Worm (Caenorhabditis elegans) whole organism, young adult: ENCODE measurements around the gene T04A8.13.

ENCODE experiments used
- B0019.2 ChIP-seq: fragments of 200-800 bp; sonication (Bioruptor generic); conservative IDR thresholded peaks from 2 replicates; pipeline ENCODE4 v1.3.6; 2022; ENCODE audit warnings: missing genetic modification reagents, missing genetic modification characterization, missing compliant biosample characterization
- B0035.1 ChIP-seq: sonication (generic microtip); optimal IDR thresholded peaks from 2 replicates; lab custom pipeline; 2016; ENCODE audit warnings: missing genetic modification characterization, mild to moderate bottlenecking, missing compliant biosample characterization, missing genotype, missing genetic modification reagents
- F23B12.7 ChIP-seq: sonication (generic microtip); optimal IDR thresholded peaks from 2 replicates; lab custom pipeline; 2017; ENCODE audit warnings: missing genetic modification characterization, mild to moderate bottlenecking, missing compliant biosample characterization, antibody characterized with exemption, moderate library complexity; ENCODE audit not compliant: insufficient read depth
- F33H1.4 ChIP-seq: fragments of 200-800 bp; sonication (Bioruptor generic); IDR thresholded peaks from 2 replicates; pipeline ENCODE4 v1.3.6; 2022; ENCODE audit warnings: missing genetic modification reagents, missing genetic modification characterization, missing compliant biosample characterization
- F37B4.10 ChIP-seq: fragments of 200-800 bp; sonication (Bioruptor generic); IDR thresholded peaks from 2 replicates; pipeline ENCODE4 v1.3.6; 2022; ENCODE audit warnings: missing genetic modification characterization, missing compliant biosample characterization
- F55B11.4 ChIP-seq: sonication (generic microtip); optimal IDR thresholded peaks from 2 replicates; lab custom pipeline; 2016; ENCODE audit warnings: missing compliant biosample characterization, missing genetic modification characterization, borderline replicate concordance; ENCODE audit not compliant: insufficient read depth
- K12H6.12 ChIP-seq: fragments of 200-800 bp; sonication (Bioruptor generic); optimal IDR thresholded peaks from 2 replicates; lab custom pipeline; 2018; ENCODE audit warnings: mild to moderate bottlenecking, missing genetic modification characterization, missing compliant biosample characterization
- Y79H2A.3 ChIP-seq: fragments of 200-800 bp; sonication (Bioruptor generic); conservative IDR thresholded peaks from 2 replicates; pipeline ENCODE4 v1.3.6; 2022; ENCODE audit warnings: missing genetic modification reagents, missing genetic modification characterization, missing compliant biosample characterization
- ZK185.1 ChIP-seq: sonication (generic microtip); optimal IDR thresholded peaks from 2 replicates; lab custom pipeline; 2016; ENCODE audit warnings: mild to moderate bottlenecking, missing genetic modification characterization, missing compliant biosample characterization; ENCODE audit not compliant: poor library complexity, severe bottlenecking
- ama-1 ChIP-seq, 3 experiments: fragments of 150-350 bp in 1 of 3; sonication (generic microtip) in 2 of 3; optimal IDR thresholded peaks; 2 replicates each; lab custom pipeline; 2014 to 2018; ENCODE audit warnings: missing biosample characterization in 2 of 3, missing genetic modification characterization in 2 of 3, missing genetic modification reagents in 2 of 3
- aptf-2 ChIP-seq: fragments of 200-800 bp; sonication (Bioruptor generic); conservative IDR thresholded peaks from 2 replicates; pipeline ENCODE4 v1.3.6; 2022; ENCODE audit warnings: missing genetic modification reagents, missing genetic modification characterization, missing compliant biosample characterization
- aptf-3 ChIP-seq: fragments of 200-800 bp; sonication (Bioruptor generic); IDR thresholded peaks from 2 replicates; pipeline ENCODE4 v1.3.6; 2022; ENCODE audit warnings: missing genetic modification characterization, missing compliant biosample characterization
- attf-6 ChIP-seq: fragments of 200-800 bp; sonication (Bioruptor generic); IDR thresholded peaks from 2 replicates; pipeline ENCODE4 v1.3.6; 2022; ENCODE audit warnings: missing genetic modification reagents, missing genetic modification characterization, missing compliant biosample characterization
- bed-2 ChIP-seq: fragments of 200-800 bp; sonication (Bioruptor generic); IDR thresholded peaks from 2 replicates; pipeline ENCODE4 v1.3.6; 2022; ENCODE audit warnings: missing genetic modification reagents, missing genetic modification characterization, missing compliant biosample characterization
- ccch-3 ChIP-seq: fragments of 200-800 bp; sonication (Bioruptor generic); optimal IDR thresholded peaks from 2 replicates; lab custom pipeline; 2018; ENCODE audit warnings: mild to moderate bottlenecking, missing genetic modification characterization, missing compliant biosample characterization
- cebp-1 ChIP-seq, 2 experiments: fragments of 200-800 bp in 1 of 2; sonication (Bioruptor generic) in 1 of 2; sonication (generic microtip) in 1 of 2; IDR thresholded peaks in 1 of 2; optimal IDR thresholded peaks in 1 of 2; 2 replicates each; pipeline versions ENCODE4 v1.3.6 to Lab custom; 2017 to 2022; ENCODE audit warnings: missing compliant biosample characterization in 2 of 2, missing genetic modification characterization in 2 of 2, mild to moderate bottlenecking in 1 of 2, missing genetic modification reagents in 1 of 2, moderate library complexity in 1 of 2
- chd-7 ChIP-seq: sonication (generic microtip); optimal IDR thresholded peaks from 2 replicates; lab custom pipeline; 2016; ENCODE audit warnings: mild to moderate bottlenecking, missing genetic modification characterization, moderate library complexity, missing compliant biosample characterization
- die-1 ChIP-seq: sonication (generic microtip); optimal IDR thresholded peaks from 2 replicates; lab custom pipeline; 2016; ENCODE audit warnings: missing genotype, mild to moderate bottlenecking, missing genetic modification characterization, missing compliant biosample characterization
- egrh-3 ChIP-seq: fragments of 200-800 bp; sonication (Bioruptor generic); IDR thresholded peaks from 2 replicates; pipeline ENCODE4 v1.3.6; 2022; ENCODE audit warnings: missing genetic modification reagents, missing genetic modification characterization, missing compliant biosample characterization
- hlh-26 ChIP-seq: fragments of 200-800 bp; sonication (Bioruptor generic); conservative IDR thresholded peaks from 2 replicates; pipeline ENCODE4 v1.3.6; 2022; ENCODE audit warnings: missing genetic modification reagents, missing genetic modification characterization, missing compliant biosample characterization
- let-607 ChIP-seq, 2 experiments: fragments of 200-800 bp in 1 of 2; sonication (Bioruptor generic) in 1 of 2; sonication (generic microtip) in 1 of 2; optimal IDR thresholded peaks; 2 replicates each; lab custom pipeline; 2016 to 2018; ENCODE audit warnings: mild to moderate bottlenecking in 2 of 2, missing compliant biosample characterization in 2 of 2, missing genetic modification characterization in 2 of 2, moderate library complexity in 2 of 2, missing genotype in 1 of 2
- lin-40 ChIP-seq: sonication (generic microtip); optimal IDR thresholded peaks from 2 replicates; lab custom pipeline; 2016; ENCODE audit warnings: missing genetic modification characterization, mild to moderate bottlenecking, missing compliant biosample characterization, missing genotype, missing genetic modification reagents
- lsl-1 ChIP-seq: fragments of 200-800 bp; sonication (Bioruptor generic); optimal IDR thresholded peaks from 2 replicates; lab custom pipeline; 2018; ENCODE audit warnings: mild to moderate bottlenecking, missing genetic modification characterization, moderate library complexity, missing compliant biosample characterization
- madf-3 ChIP-seq: fragments of 200-800 bp; sonication (Bioruptor generic); IDR thresholded peaks from 2 replicates; pipeline ENCODE4 v1.3.6; 2022; ENCODE audit warnings: missing genetic modification reagents, missing genetic modification characterization, missing compliant biosample characterization
- mcd-1 ChIP-seq: fragments of 200-800 bp; sonication (Bioruptor generic); IDR thresholded peaks from 2 replicates; pipeline ENCODE4 v1.3.6; 2022; ENCODE audit warnings: missing genetic modification reagents, missing genetic modification characterization, missing compliant biosample characterization
- mel-28 ChIP-seq: sonication (generic microtip); optimal IDR thresholded peaks from 2 replicates; lab custom pipeline; 2016; ENCODE audit warnings: borderline replicate concordance, mild to moderate bottlenecking, missing genetic modification characterization, missing compliant biosample characterization
- nfya-1 ChIP-seq: sonication (generic microtip); optimal IDR thresholded peaks from 2 replicates; lab custom pipeline; 2017; ENCODE audit warnings: antibody characterized with exemption, missing compliant biosample characterization, missing genetic modification characterization, borderline replicate concordance; ENCODE audit not compliant: insufficient read depth
- nfyb-1 ChIP-seq: fragments of 200-800 bp; sonication (Bioruptor generic); IDR thresholded peaks from 2 replicates; pipeline ENCODE4 v1.3.6; 2022; ENCODE audit warnings: missing genetic modification reagents, missing genetic modification characterization, missing compliant biosample characterization
- nhr-80 ChIP-seq: sonication (generic microtip); optimal IDR thresholded peaks from 2 replicates; lab custom pipeline; 2016; ENCODE audit warnings: missing genetic modification characterization, missing compliant biosample characterization
- pbrm-1 ChIP-seq: fragments of 200-800 bp; sonication (Bioruptor generic); IDR thresholded peaks from 2 replicates; pipeline ENCODE4 v1.3.6; 2022; ENCODE audit warnings: missing genetic modification reagents, missing genetic modification characterization, missing compliant biosample characterization
- rcor-1 ChIP-seq: fragments of 200-800 bp; sonication (Bioruptor generic); IDR thresholded peaks from 2 replicates; pipeline ENCODE4 v1.3.6; 2022; ENCODE audit warnings: missing genetic modification reagents, missing genetic modification characterization, missing compliant biosample characterization
- snpc-4 ChIP-seq, 5 experiments: fragments of 150-350 bp in 1 of 5; sonication (generic microtip) in 4 of 5; optimal IDR thresholded peaks; 2 replicates each; lab custom pipeline; 2014 to 2018; ENCODE audit warnings: missing genetic modification characterization in 5 of 5, missing biosample characterization in 3 of 5, antibody characterized with exemption in 2 of 5, mild to moderate bottlenecking in 2 of 5, missing compliant biosample characterization in 2 of 5, missing genotype in 2 of 5, moderate library complexity in 2 of 5, missing genetic modification reagents in 1 of 5
- somi-1 ChIP-seq: fragments of 200-800 bp; sonication (Bioruptor generic); optimal IDR thresholded peaks from 2 replicates; lab custom pipeline; 2018; ENCODE audit warnings: mild to moderate bottlenecking, missing genetic modification characterization, missing compliant biosample characterization
- sptf-2 ChIP-seq: fragments of 200-800 bp; sonication (Bioruptor generic); optimal IDR thresholded peaks from 2 replicates; lab custom pipeline; 2018; ENCODE audit warnings: mild to moderate bottlenecking, missing genetic modification characterization, missing compliant biosample characterization
- unc-130 ChIP-seq: sonication (generic microtip); optimal IDR thresholded peaks from 2 replicates; lab custom pipeline; 2016; ENCODE audit warnings: missing genetic modification reagents, missing genetic modification characterization, missing compliant biosample characterization
- zfh-2 ChIP-seq: fragments of 200-800 bp; sonication (Bioruptor generic); conservative IDR thresholded peaks from 2 replicates; pipeline ENCODE4 v1.3.6; 2022; ENCODE audit warnings: missing genetic modification reagents, missing genetic modification characterization, missing compliant biosample characterization
- ztf-18 ChIP-seq: sonication (generic microtip); optimal IDR thresholded peaks from 2 replicates; lab custom pipeline; 2016; ENCODE audit warnings: missing genotype, mild to moderate bottlenecking, missing genetic modification characterization, missing compliant biosample characterization
- ztf-22 ChIP-seq: fragments of 200-800 bp; sonication (Bioruptor generic); optimal IDR thresholded peaks from 2 replicates; lab custom pipeline; 2018; ENCODE audit warnings: mild to moderate bottlenecking, missing genetic modification characterization, moderate library complexity, missing compliant biosample characterization
- ztf-3 ChIP-seq: fragments of 200-800 bp; sonication (Bioruptor generic); optimal IDR thresholded peaks from 2 replicates; lab custom pipeline; 2018; ENCODE audit warnings: mild to moderate bottlenecking, missing genetic modification characterization, missing compliant biosample characterization

Gene T04A8.13

DNA sequence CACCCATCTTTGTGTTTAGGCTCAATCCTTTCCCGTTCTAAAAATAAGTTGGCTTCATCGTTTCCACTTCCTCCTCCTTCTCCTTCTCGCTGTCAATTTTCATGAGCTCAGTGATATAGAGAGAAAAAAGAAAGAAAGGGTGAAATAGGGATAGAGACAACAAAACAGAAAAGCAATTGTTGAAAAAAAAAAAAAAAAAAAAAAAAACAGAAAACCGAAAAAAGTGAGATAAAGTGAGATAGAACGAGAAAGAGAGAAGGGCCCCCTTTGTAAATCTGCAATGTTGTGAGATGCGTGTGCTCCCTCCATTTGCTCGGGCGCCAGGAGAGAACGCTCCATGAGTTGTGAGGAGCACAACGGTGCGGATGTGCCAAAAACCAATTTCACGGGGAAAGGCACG lies 17.1 kb downstream of the T04A8.13 start:
- no peak for TF ChIP-seq ccch-3 (GFP tag; lab: Kevin White, UChicago)
- peak; percentile 54 for TF ChIP-seq zfh-2

DNA sequence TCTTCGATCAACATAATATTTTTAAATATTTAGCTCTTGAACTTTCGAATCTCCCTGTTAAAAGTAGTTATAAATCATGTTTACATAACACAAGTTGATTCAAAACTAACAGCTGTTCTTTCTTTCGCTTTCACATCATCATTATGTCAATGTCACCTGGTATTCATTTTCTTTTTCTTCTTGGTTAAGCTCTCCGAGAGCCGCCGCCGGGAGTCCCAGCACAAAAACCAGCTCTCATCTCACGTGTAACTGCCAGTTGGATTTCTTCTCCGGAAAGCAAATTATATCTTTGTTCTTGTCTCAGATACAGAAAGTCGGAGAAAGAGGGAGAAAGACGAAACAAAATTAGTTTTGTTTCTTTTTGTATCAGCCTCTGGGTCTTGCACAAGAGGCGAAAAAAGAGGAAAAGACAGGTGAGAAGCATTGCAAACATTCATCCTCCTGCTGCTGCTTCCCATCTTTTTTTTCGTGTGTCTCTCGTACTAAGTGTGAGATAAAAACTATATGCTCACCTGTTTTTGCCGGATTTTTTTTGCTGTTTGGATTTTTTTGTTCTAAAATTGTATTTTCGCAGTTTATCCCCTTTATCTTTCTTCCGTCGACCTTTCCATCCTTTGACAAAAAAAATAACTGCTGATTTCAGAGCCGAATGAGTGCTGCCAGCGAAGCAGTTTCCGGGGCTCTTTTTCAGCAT lies 24.7 kb downstream of the T04A8.13 start, which contains the start of gene F17C8.3:
Gene F17C8.3 (plus strand): TSS at position 644 of the 694 bp plus-strand sequence.
- TF ChIP-seq mel-28 (tag; lab: Kevin White, UChicago) (no peak), K12H6.12 (peak; percentile 21), somi-1 (GFP tag; lab: Kevin White, UChicago) (peak; percentile 17)

DNA sequence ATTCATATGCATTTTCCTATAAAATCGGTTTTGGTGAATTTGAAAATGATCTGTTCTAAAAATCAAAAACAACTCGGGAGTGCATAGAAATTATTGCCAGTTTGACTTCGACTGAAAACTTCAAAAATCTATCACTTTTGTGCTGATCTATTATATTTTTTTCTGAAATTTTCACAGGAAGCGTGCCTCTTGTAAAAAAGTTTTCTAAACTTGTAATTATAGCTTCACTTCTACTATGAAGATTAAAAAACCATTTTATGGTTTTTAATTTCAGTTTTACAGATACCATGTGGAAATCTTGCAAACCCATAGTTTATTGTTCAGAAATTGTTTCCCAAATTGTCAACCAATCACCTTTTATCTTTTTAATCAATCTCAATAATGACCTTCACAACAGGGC lies 27.3 kb downstream of the T04A8.13 start, which contains the start of gene F17C8.9:
Gene F17C8.9 (plus strand): TSS at position 301 of the 400 bp plus-strand sequence.
- no peak for TF ChIP-seq somi-1 (GFP tag; lab: Kevin White, UChicago)
- TF ChIP-seq Y79H2A.3 (GFP tag; lab: Robert Waterston, UW), result no peak
- no peak for TF ChIP-seq ZK185.1
- TF ChIP-seq bed-2 (GFP tag; lab: Robert Waterston, UW), result no peak
- TF ChIP-seq nfyb-1, result no peak
- TF ChIP-seq snpc-4 (GFP tag; optimal IDR thresholded peaks at IDR 0.05; lab: Kevin White, UChicago), result no peak
- TF ChIP-seq snpc-4 (tag; optimal IDR thresholded peaks at IDR 0.05; lab: Kevin White, UChicago), result no peak
- TF ChIP-seq die-1, result no peak
- TF ChIP-seq nhr-80 (tag; lab: Kevin White, UChicago), result no peak
- TF ChIP-seq aptf-2 (GFP tag; lab: Robert Waterston, UW), result no peak
- no peak for TF ChIP-seq attf-6
- TF ChIP-seq egrh-3 (GFP tag; lab: Robert Waterston, UW), result no peak
- TF ChIP-seq F55B11.4 (tag; lab: Kevin White, UChicago), result no peak
- TF ChIP-seq F23B12.7 (tag; lab: Kevin White, UChicago), result no peak
- no peak for TF ChIP-seq lin-40 (tag; lab: Kevin White, UChicago)
- TF ChIP-seq F37B4.10 (GFP tag; lab: Robert Waterston, UW), result no peak
- TF ChIP-seq pbrm-1 (GFP tag; lab: Robert Waterston, UW), result no peak
- no peak for TF ChIP-seq sptf-2 (GFP tag; lab: Kevin White, UChicago)
- TF ChIP-seq ztf-3 (GFP tag; lab: Kevin White, UChicago), result no peak
- no peak for TF ChIP-seq madf-3 (GFP tag; lab: Robert Waterston, UW)

DNA sequence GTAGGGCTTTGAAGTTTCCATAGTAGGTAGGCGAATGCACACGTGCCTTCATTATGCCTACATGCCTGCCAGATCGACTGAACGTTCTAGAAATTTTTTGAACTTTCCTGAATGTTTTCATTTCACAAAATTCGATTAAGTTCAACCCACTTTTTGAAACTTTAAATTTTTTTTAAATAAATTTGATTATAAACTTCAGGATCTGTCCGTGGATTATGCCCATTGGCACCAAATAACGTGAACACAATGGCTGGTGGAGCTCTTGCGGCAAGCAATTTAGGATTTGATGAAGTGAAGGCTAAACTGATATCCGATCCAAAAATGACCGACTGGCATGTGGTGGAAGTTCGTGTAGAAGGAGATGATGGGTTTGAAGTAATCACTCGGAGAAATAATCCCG lies 28.7 kb downstream of the T04A8.13 start, which contains the start of gene F17C8.7:
Gene F17C8.7 (plus strand): TSS at position 301 of the 400 bp plus-strand sequence.
- TF ChIP-seq lsl-1 (GFP tag; lab: Kevin White, UChicago), result no peak
- TF ChIP-seq bed-2 (GFP tag; lab: Robert Waterston, UW), result no peak
- TF ChIP-seq nfya-1 (tag; lab: Kevin White, UChicago), result no peak
- TF ChIP-seq unc-130 (GFP tag; lab: Kevin White, UChicago), result no peak
- TF ChIP-seq let-607 (tag; optimal IDR thresholded peaks at IDR 0.05; lab: Kevin White, UChicago), result no peak
- TF ChIP-seq chd-7, result no peak
- TF ChIP-seq ztf-22 (GFP tag; lab: Kevin White, UChicago), result no peak
- no peak for TF ChIP-seq nfyb-1
- TF ChIP-seq mcd-1 (GFP tag; lab: Robert Waterston, UW), result no peak
- no peak for TF ChIP-seq ztf-18 (tag; lab: Kevin White, UChicago)
- TF ChIP-seq F37B4.10 (GFP tag; lab: Robert Waterston, UW), result no peak
- no peak for TF ChIP-seq rcor-1 (GFP tag; lab: Robert Waterston, UW)
- TF ChIP-seq B0035.1 (tag; lab: Kevin White, UChicago), result no peak
- no peak for TF ChIP-seq ama-1 (optimal IDR thresholded peaks at IDR 0.05; lab: Kevin White, UChicago)
- no peak for TF ChIP-seq ama-1 (GFP tag; optimal IDR thresholded peaks at IDR 0.05; lab: Kevin White, UChicago)
- no peak for TF ChIP-seq cebp-1 (GFP tag; IDR thresholded peaks at IDR 0.05; lab: Robert Waterston, UW)
- TF ChIP-seq cebp-1 (tag; optimal IDR thresholded peaks at IDR 0.05; lab: Kevin White, UChicago), result no peak
- TF ChIP-seq hlh-26 (GFP tag; lab: Robert Waterston, UW), result no peak
- TF ChIP-seq F33H1.4 (GFP tag; lab: Robert Waterston, UW), result no peak
- no peak for TF ChIP-seq aptf-3
- no peak for TF ChIP-seq B0019.2
